Worm (Caenorhabditis elegans) whole organism, mixed stage, embryonic: Measurements from ENCODE around the gene Y75B8A.10.

Source experiments
- bed-3 ChIP-seq: fragments of 200-800 bp; sonication (Bioruptor generic); optimal IDR thresholded peaks from 3 replicates; lab custom pipeline; 2018; ENCODE audit warnings: mild to moderate bottlenecking, missing genetic modification characterization, moderate library complexity, missing compliant biosample characterization
- ceh-39 ChIP-seq: fragments of 150-350 bp; optimal IDR thresholded peaks from 2 replicates; lab custom pipeline; 2014; ENCODE audit warnings: missing biosample characterization, missing genetic modification characterization
- cnd-1 ChIP-seq: fragments of 200-800 bp; sonication (Bioruptor generic); optimal IDR thresholded peaks from 2 replicates; lab custom pipeline; 2018; ENCODE audit warnings: mild to moderate bottlenecking, missing genetic modification characterization, missing compliant biosample characterization
- mls-2 ChIP-seq: sonication (generic microtip); optimal IDR thresholded peaks from 2 replicates; lab custom pipeline; 2016; ENCODE audit warnings: mild to moderate bottlenecking, missing genetic modification characterization, moderate library complexity, missing compliant biosample characterization
- nhr-12 ChIP-seq: fragments of 150-350 bp; optimal IDR thresholded peaks from 2 replicates; lab custom pipeline; 2014; ENCODE audit warnings: missing biosample characterization, missing genetic modification characterization
- nhr-237 ChIP-seq: fragments of 150-350 bp; optimal IDR thresholded peaks from 2 replicates; lab custom pipeline; 2014; ENCODE audit warnings: missing biosample characterization, missing genetic modification characterization
- nhr-28 ChIP-seq: fragments of 150-350 bp; optimal IDR thresholded peaks from 2 replicates; lab custom pipeline; 2014; ENCODE audit warnings: missing biosample characterization, missing genetic modification characterization
- snpc-4 ChIP-seq: fragments of 150-350 bp; optimal IDR thresholded peaks from 2 replicates; lab custom pipeline; 2014; ENCODE audit warnings: missing biosample characterization, missing genetic modification characterization

- TF ChIP-seq mls-2 (tag; lab: Kevin White, UChicago) = no peak
- no peak for TF ChIP-seq cnd-1
- TF ChIP-seq nhr-12 (tag; lab: Kevin White, UChicago) = no peak
- TF ChIP-seq snpc-4 (tag; lab: Kevin White, UChicago) = no peak
- TF ChIP-seq nhr-237 (tag; lab: Kevin White, UChicago) = no peak
- no peak for TF ChIP-seq bed-3 (GFP tag; lab: Kevin White, UChicago)
- no peak for TF ChIP-seq ceh-39 (tag; lab: Kevin White, UChicago)
- no peak for TF ChIP-seq nhr-28 (tag; lab: Kevin White, UChicago)
Observed at ce11 chrIII:12151100-12151499, 31.7 kb downstream of the Y75B8A.10 start.
